Fruit fly (Drosophila melanogaster) whole organism, embryonic: Measurements from ENCODE around the gene CG2182.

ENCODE experiments used
- Abd-B ChIP-seq: fragments of 200-800 bp; sonication (Bioruptor generic); optimal IDR thresholded peaks from 2 replicates; lab custom pipeline; 2018; ENCODE audit warnings: missing biosample characterization, mild to moderate bottlenecking, missing genetic modification characterization, moderate library complexity
- Atf-2 ChIP-seq: fragments of 200-800 bp; sonication (Bioruptor generic); optimal IDR thresholded peaks from 2 replicates; lab custom pipeline; 2016; ENCODE audit warnings: missing biosample characterization, missing genetic modification characterization
- Awh ChIP-seq: fragments of 200-800 bp; sonication (Bioruptor generic); IDR thresholded peaks from 2 replicates; pipeline ENCODE4, ENCODE4 v1.3.6; 2022; ENCODE audit warnings: missing biosample characterization, missing genetic modification characterization
- Bdp1 ChIP-seq: fragments of 200-800 bp; sonication (Bioruptor generic); optimal IDR thresholded peaks from 3 replicates; lab custom pipeline; 2016; ENCODE audit warnings: missing biosample characterization, missing genetic modification characterization
- CG11695 ChIP-seq: fragments of 200-800 bp; sonication (Bioruptor generic); IDR thresholded peaks from 3 replicates; pipeline ENCODE4 v1.3.6; 2022; ENCODE audit warnings: missing biosample characterization, missing genetic modification characterization
- CG12769 ChIP-seq: fragments of 200-800 bp; sonication (Bioruptor generic); optimal IDR thresholded peaks from 2 replicates; lab custom pipeline; 2019; ENCODE audit warnings: missing biosample characterization, mild to moderate bottlenecking, missing genetic modification characterization, moderate library complexity
- CG15073 ChIP-seq: fragments of 200-800 bp; sonication (Bioruptor generic); optimal IDR thresholded peaks from 2 replicates; lab custom pipeline; 2016; ENCODE audit warnings: missing biosample characterization, missing genetic modification characterization
- CG1529 ChIP-seq: fragments of 200-800 bp; sonication (Bioruptor generic); optimal IDR thresholded peaks from 3 replicates; lab custom pipeline; 2018; ENCODE audit warnings: missing biosample characterization, missing genetic modification characterization
- CG15696 ChIP-seq: fragments of 200-800 bp; sonication (Bioruptor generic); optimal IDR thresholded peaks from 2 replicates; lab custom pipeline; 2019; ENCODE audit warnings: missing biosample characterization, mild to moderate bottlenecking, missing genetic modification characterization, moderate library complexity
- CG17186 ChIP-seq: fragments of 200-800 bp; sonication (Bioruptor generic); optimal IDR thresholded peaks from 3 replicates; lab custom pipeline; 2017; ENCODE audit warnings: missing biosample characterization, missing genetic modification reagents, missing genetic modification characterization
- CG18011 ChIP-seq: fragments of 200-800 bp; sonication (Bioruptor generic); optimal IDR thresholded peaks from 2 replicates; lab custom pipeline; 2017; ENCODE audit warnings: missing biosample characterization, missing genetic modification characterization, mild to moderate bottlenecking, moderate library complexity, missing genotype
- CG2678 ChIP-seq: fragments of 200-800 bp; sonication (Bioruptor generic); optimal IDR thresholded peaks from 3 replicates; lab custom pipeline; 2019; ENCODE audit warnings: missing biosample characterization, mild to moderate bottlenecking, missing genetic modification characterization, moderate library complexity
- CG30431 ChIP-seq: fragments of 200-800 bp; sonication (Bioruptor generic); optimal IDR thresholded peaks from 2 replicates; lab custom pipeline; 2017; ENCODE audit warnings: missing biosample characterization, missing genetic modification characterization
- CG31388 ChIP-seq: fragments of 200-800 bp; sonication (Bioruptor generic); optimal IDR thresholded peaks from 2 replicates; lab custom pipeline; 2016; ENCODE audit warnings: missing biosample characterization, missing genetic modification characterization
- CG4617 ChIP-seq: fragments of 200-800 bp; sonication (Bioruptor generic); optimal IDR thresholded peaks from 3 replicates; lab custom pipeline; 2016; ENCODE audit warnings: missing biosample characterization, missing genetic modification characterization, borderline replicate concordance
- CG4730 ChIP-seq: fragments of 200-800 bp; sonication (Bioruptor generic); IDR thresholded peaks from 2 replicates; pipeline ENCODE4 v1.3.6; 2022; ENCODE audit warnings: missing biosample characterization, missing genetic modification characterization
- CG6272 ChIP-seq: fragments of 200-800 bp; sonication (Bioruptor generic); IDR thresholded peaks from 2 replicates; pipeline ENCODE4 v1.3.6; 2022; ENCODE audit warnings: missing biosample characterization, missing genetic modification characterization
- CG6791 ChIP-seq: fragments of 200-800 bp; sonication (Bioruptor generic); IDR thresholded peaks from 3 replicates; pipeline ENCODE4 v1.3.6; 2022; ENCODE audit warnings: missing biosample characterization, missing genetic modification characterization; ENCODE audit not compliant: partially characterized antibody
- CG7271 ChIP-seq: fragments of 200-800 bp; sonication (Bioruptor generic); optimal IDR thresholded peaks from 2 replicates; lab custom pipeline; 2018; ENCODE audit warnings: missing biosample characterization, mild to moderate bottlenecking, missing genetic modification characterization, moderate library complexity
- CG8281 ChIP-seq: fragments of 200-800 bp; sonication (Bioruptor generic); optimal IDR thresholded peaks from 2 replicates; lab custom pipeline; 2018; ENCODE audit warnings: missing biosample characterization, mild to moderate bottlenecking, missing genetic modification characterization, moderate library complexity
- CG8765 ChIP-seq: fragments of 200-800 bp; sonication (Bioruptor generic); IDR thresholded peaks from 2 replicates; pipeline ENCODE4 v1.3.6; 2022; ENCODE audit warnings: missing biosample characterization, missing genetic modification characterization
- Camta ChIP-seq: fragments of 200-800 bp; sonication (Bioruptor generic); optimal IDR thresholded peaks from 2 replicates; lab custom pipeline; 2016; ENCODE audit warnings: missing biosample characterization, missing genetic modification characterization
- Hr39 ChIP-seq: fragments of >200 bp; optimal IDR thresholded peaks from 2 replicates; lab custom pipeline; 2017
- Lim3 ChIP-seq: fragments of 200-800 bp; sonication (Bioruptor generic); IDR thresholded peaks from 2 replicates; pipeline ENCODE4 v1.3.6; 2022; ENCODE audit warnings: missing biosample characterization, missing genetic modification characterization
- MBD-R2 ChIP-seq: fragments of 200-800 bp; sonication (Bioruptor generic); IDR thresholded peaks from 2 replicates; pipeline ENCODE4 v1.3.6; 2022; ENCODE audit warnings: missing biosample characterization, missing genetic modification characterization
- Max ChIP-seq: fragments of 200-800 bp; sonication (Bioruptor generic); optimal IDR thresholded peaks from 2 replicates; lab custom pipeline; 2016; ENCODE audit warnings: missing biosample characterization, mild to moderate bottlenecking, missing genetic modification characterization
- Stat92E ChIP-seq, 3 experiments: fragments of >200 bp in 2 of 3; fragments of 200-800 bp in 1 of 3; sonication (Bioruptor generic) in 1 of 3; optimal IDR thresholded peaks; 2 replicates each; lab custom pipeline; 2017 to 2019; ENCODE audit warnings: missing biosample characterization in 3 of 3, missing genetic modification characterization in 3 of 3, mild to moderate bottlenecking in 1 of 3, moderate library complexity in 1 of 3
- az2 ChIP-seq: fragments of 200-800 bp; sonication (Bioruptor generic); optimal IDR thresholded peaks from 3 replicates; lab custom pipeline; 2016; ENCODE audit warnings: missing biosample characterization, missing genetic modification characterization
- bbx ChIP-seq: fragments of 200-800 bp; sonication (Bioruptor generic); IDR thresholded peaks from 2 replicates; pipeline ENCODE4 v1.3.6; 2022; ENCODE audit warnings: missing biosample characterization, missing genetic modification characterization; ENCODE audit not compliant: partially characterized antibody
- bcd ChIP-seq: fragments of 200-800 bp; sonication (Bioruptor generic); optimal IDR thresholded peaks from 2 replicates; lab custom pipeline; 2017; ENCODE audit warnings: missing biosample characterization, mild to moderate bottlenecking, missing genetic modification characterization
- bowl ChIP-seq: fragments of 200-800 bp; sonication (Bioruptor generic); IDR thresholded peaks from 2 replicates; pipeline ENCODE4 v1.3.6; 2022; ENCODE audit warnings: missing biosample characterization, missing genetic modification characterization
- caup ChIP-seq: fragments of 200-800 bp; sonication (Bioruptor generic); optimal IDR thresholded peaks from 3 replicates; lab custom pipeline; 2017; ENCODE audit warnings: missing biosample characterization, mild to moderate bottlenecking, missing genetic modification characterization, moderate library complexity; ENCODE audit not compliant: severe bottlenecking
- croc ChIP-seq: fragments of 200-800 bp; sonication (Bioruptor generic); conservative IDR thresholded peaks from 3 replicates; pipeline ENCODE4 v1.3.6; 2022; ENCODE audit warnings: missing biosample characterization, missing genetic modification characterization
- dpn ChIP-seq, 2 experiments: fragments of 200-800 bp; sonication (Bioruptor generic); optimal IDR thresholded peaks; 3 replicates each; lab custom pipeline; 2016; ENCODE audit warnings: missing biosample characterization in 2 of 2, missing genetic modification characterization in 2 of 2
- ewg ChIP-seq: fragments of 200-800 bp; sonication (Bioruptor generic); optimal IDR thresholded peaks from 3 replicates; lab custom pipeline; 2017; ENCODE audit warnings: mild to moderate bottlenecking, missing biosample characterization, missing genetic modification reagents, missing genetic modification characterization
- fu2 ChIP-seq: fragments of 200-800 bp; sonication (Bioruptor generic); optimal IDR thresholded peaks from 2 replicates; lab custom pipeline; 2016; ENCODE audit warnings: missing biosample characterization, missing genetic modification characterization
- grn ChIP-seq: fragments of 200-800 bp; sonication (Bioruptor generic); optimal IDR thresholded peaks from 3 replicates; lab custom pipeline; 2017; ENCODE audit warnings: missing biosample characterization, missing genetic modification characterization
- nau ChIP-seq: fragments of 200-800 bp; sonication (Bioruptor generic); optimal IDR thresholded peaks from 3 replicates; lab custom pipeline; 2017; ENCODE audit warnings: missing biosample characterization, mild to moderate bottlenecking, missing genetic modification characterization, missing genetic modification reagents
- nerfin-2 ChIP-seq: fragments of 200-800 bp; sonication (Bioruptor generic); IDR thresholded peaks from 2 replicates; pipeline ENCODE4 v1.3.6; 2022; ENCODE audit warnings: missing biosample characterization, missing genetic modification characterization; ENCODE audit not compliant: partially characterized antibody
- psq ChIP-seq: fragments of 200-800 bp; sonication (Bioruptor generic); optimal IDR thresholded peaks from 2 replicates; lab custom pipeline; 2017; ENCODE audit warnings: missing biosample characterization, missing genetic modification characterization
- schlank ChIP-seq: fragments of 200-800 bp; sonication (Bioruptor generic); optimal IDR thresholded peaks from 2 replicates; lab custom pipeline; 2018; ENCODE audit warnings: missing biosample characterization, mild to moderate bottlenecking, missing genetic modification characterization
- shn ChIP-seq: fragments of 200-800 bp; sonication (Bioruptor generic); optimal IDR thresholded peaks from 3 replicates; lab custom pipeline; 2016; ENCODE audit warnings: missing biosample characterization, missing genetic modification characterization
- sr ChIP-seq: fragments of 200-800 bp; sonication (Bioruptor generic); IDR thresholded peaks from 3 replicates; pipeline ENCODE4 v1.3.6; 2022; ENCODE audit warnings: missing biosample characterization, missing genetic modification characterization
- tin ChIP-seq: fragments of 200-800 bp; sonication (Bioruptor generic); optimal IDR thresholded peaks from 3 replicates; lab custom pipeline; 2016; ENCODE audit warnings: missing biosample characterization, missing genetic modification characterization
- twi ChIP-seq: fragments of 200-800 bp; optimal IDR thresholded peaks from 2 replicates; lab custom pipeline; 2019; ENCODE audit warnings: missing biosample characterization, mild to moderate bottlenecking, missing genetic modification characterization, moderate library complexity
- unpg ChIP-seq: fragments of 200-800 bp; sonication (Bioruptor generic); optimal IDR thresholded peaks from 3 replicates; lab custom pipeline; 2018; ENCODE audit warnings: missing biosample characterization, mild to moderate bottlenecking, missing genetic modification characterization, moderate library complexity
- usp ChIP-seq: fragments of >200 bp; optimal IDR thresholded peaks from 2 replicates; lab custom pipeline; 2017; ENCODE audit warnings: missing biosample characterization, missing genetic modification characterization
- zfh1 ChIP-seq: fragments of 200-800 bp; sonication (Bioruptor generic); IDR thresholded peaks from 3 replicates; pipeline ENCODE4 v1.3.6; 2022; ENCODE audit warnings: missing biosample characterization, missing genetic modification characterization

Gene CG2182

dm6 chr3R:5668928-5669739 lies 9.4 kb upstream of the CG2182 start, which contains the start of the genes Xe7 and Atg17 (continued):
- TF ChIP-seq az2 (GFP tag; lab: Kevin White, UChicago) (peak; percentile 91), psq (GFP tag; lab: Kevin White, UChicago) (peak; percentile 23), CG30431 (GFP tag; lab: Kevin White, UChicago) (peak; percentile 86), shn (GFP tag; lab: Kevin White, UChicago) (peak; percentile 82), Max (peak; percentile 91), twi (tag; lab: Kevin White, UChicago) (peak; percentile 90), Abd-B (GFP tag; lab: Kevin White, UChicago) (peak; percentile 96), CG8281 (peak; percentile 79), Stat92E (GFP tag; optimal IDR thresholded peaks at IDR 0.05; lab: Kevin White, UChicago) (no peak), croc (peak; percentile 87), CG11695 (peak; percentile 85), bbx (GFP tag; lab: Robert Waterston, UW) (0 out of 2 replicates have a peak, but pooled peaks have one; percentile 25), Bdp1 (GFP tag; lab: Kevin White, UChicago) (peak; percentile 76), CG6791 (GFP tag; lab: Robert Waterston, UW) (0 out of 3 replicates have a peak, but pooled peaks have one; percentile 52), Hr39 (lab: Kevin White, UChicago) (peak; percentile 32), tin (peak; percentile 95), Awh (GFP tag; lab: Robert Waterston, UW) (peak; percentile 67), bowl (no peak), usp (GFP tag; lab: Kevin White, UChicago) (no peak), dpn (GFP tag; optimal IDR thresholded peaks at IDR 0.05; lab: Kevin White, UChicago) (peak; percentile 92 to 95), unpg (GFP tag; lab: Kevin White, UChicago) (peak; percentile 90), Atf-2 (GFP tag; lab: Kevin White, UChicago) (peak; percentile 85), caup (GFP tag; lab: Kevin White, UChicago) (peak; percentile 85), grn (GFP tag; lab: Kevin White, UChicago) (no peak), CG8765 (GFP tag; lab: Robert Waterston, UW) (peak; percentile 72), sr (GFP tag; lab: Robert Waterston, UW) (peak; percentile 16; the same call in 1 of the 3 replicates), CG12769 (tag; lab: Kevin White, UChicago) (peak; percentile 85), Lim3 (GFP tag; lab: Robert Waterston, UW) (peak; percentile 50; the same call in 1 of the 2 replicates), Camta (peak; percentile 84), CG4730 (GFP tag; lab: Robert Waterston, UW) (peak; percentile 90), fu2 (GFP tag; lab: Kevin White, UChicago) (peak; percentile 92), MBD-R2 (GFP tag; lab: Robert Waterston, UW) (peak; percentile 73), CG4617 (GFP tag; lab: Kevin White, UChicago) (peak; percentile 76), CG6272 (peak; percentile 95), ewg (GFP tag; lab: Kevin White, UChicago) (peak; percentile 80), CG2678 (tag; lab: Kevin White, UChicago) (peak; percentile 94), CG31388 (GFP tag; lab: Kevin White, UChicago) (peak; percentile 86), nerfin-2 (GFP tag; lab: Robert Waterston, UW) (peak; percentile 27; the same call in 1 of the 2 replicates), zfh1 (peak; percentile 86), nau (GFP tag; lab: Kevin White, UChicago) (peak; percentile 44), CG1529 (GFP tag; lab: Kevin White, UChicago) (peak; percentile 75), CG15073 (peak; percentile 51), CG7271 (tag; lab: Kevin White, UChicago) (peak; percentile 43), bcd (GFP tag; lab: Kevin White, UChicago) (peak; percentile 90), CG17186 (GFP tag; lab: Kevin White, UChicago) (peak; percentile 66), CG18011 (GFP tag; lab: Kevin White, UChicago) (peak; percentile 74), CG15696 (peak; percentile 94), schlank (tag; lab: Kevin White, UChicago) (peak; percentile 81)
